Worm (Caenorhabditis elegans): ENCODE results near the gene F49H12.7.

- TF ChIP-seq flt-1 (GFP tag; IDR thresholded peaks at IDR 0.05), result no peak
- TF ChIP-seq tbx-37 (GFP tag; conservative IDR thresholded peaks at IDR 0.05), result no peak
These were observed 9.2 kb downstream of the F49H12.7 start, which contains the start of gene txdc-12.2 for ce11 chrX:2074055-2074454.

All from whole organism, early embryonic.